Worm (Caenorhabditis elegans) whole organism, L3 larva: ENCODE measurements around the gene fbxa-18.

Experiments
- ZK546.5 ChIP-seq: sonication (generic microtip); optimal IDR thresholded peaks from 2 replicates; lab custom pipeline; 2017; ENCODE audit warnings: missing biosample characterization, missing genetic modification characterization
- ama-1 ChIP-seq: fragments of 150-350 bp; optimal IDR thresholded peaks from 2 replicates; lab custom pipeline; 2018
- ceh-16 ChIP-seq: sonication (generic microtip); optimal IDR thresholded peaks from 2 replicates; lab custom pipeline; 2017; ENCODE audit warnings: missing biosample characterization, missing genetic modification characterization
- elt-1 ChIP-seq: fragments of 150-350 bp; optimal IDR thresholded peaks from 2 replicates; lab custom pipeline; 2014; ENCODE audit warnings: missing biosample characterization, missing genetic modification characterization
- fos-1 ChIP-seq: fragments of 150-350 bp; optimal IDR thresholded peaks from 2 replicates; lab custom pipeline; 2014; ENCODE audit warnings: missing biosample characterization, missing genetic modification characterization
- mdl-1 ChIP-seq: fragments of 150-350 bp; optimal IDR thresholded peaks from 2 replicates; lab custom pipeline; 2014; ENCODE audit warnings: missing biosample characterization, missing genetic modification characterization
- nhr-12 ChIP-seq: fragments of 150-350 bp; optimal IDR thresholded peaks from 2 replicates; lab custom pipeline; 2014; ENCODE audit warnings: missing biosample characterization, missing genetic modification characterization
- nhr-28 ChIP-seq: fragments of 150-350 bp; optimal IDR thresholded peaks from 2 replicates; lab custom pipeline; 2014; ENCODE audit warnings: missing biosample characterization, missing genetic modification characterization
- skn-1 ChIP-seq: fragments of 150-350 bp; optimal IDR thresholded peaks from 2 replicates; lab custom pipeline; 2014; ENCODE audit warnings: missing biosample characterization, missing genetic modification characterization
- snpc-4 ChIP-seq: fragments of 150-350 bp; optimal IDR thresholded peaks from 2 replicates; lab custom pipeline; 2014; ENCODE audit warnings: missing biosample characterization, missing genetic modification characterization
- unc-39 ChIP-seq: sonication (generic microtip); optimal IDR thresholded peaks from 4 replicates; lab custom pipeline; 2017; ENCODE audit warnings: missing biosample characterization, missing genetic modification characterization
- unc-62 ChIP-seq: fragments of 150-350 bp; sonication (generic microtip); optimal IDR thresholded peaks from 4 replicates; lab custom pipeline; 2014; ENCODE audit warnings: missing biosample characterization, missing genetic modification reagents, missing genetic modification characterization

- TF ChIP-seq snpc-4 (tag; lab: Kevin White, UChicago) (no peak), ama-1 (lab: Kevin White, UChicago) (no peak), nhr-28 (tag; lab: Kevin White, UChicago) (no peak), unc-39 (tag; lab: Kevin White, UChicago) (no peak), skn-1 (tag; lab: Kevin White, UChicago) (no peak), elt-1 (tag; lab: Kevin White, UChicago) (no peak), fos-1 (tag; lab: Kevin White, UChicago) (no peak), ceh-16 (tag; lab: Kevin White, UChicago) (no peak), unc-62 (GFP tag; lab: Kevin White, UChicago) (no peak), nhr-12 (no peak), ZK546.5 (tag; lab: Kevin White, UChicago) (no peak), mdl-1 (no peak)
Observed at ce11 chrV:16174109-16174508, 31.6 kb downstream of the fbxa-18 start.
